Worm (Caenorhabditis elegans) whole organism, L1 larva: ENCODE data around the gene pod-1.
"Not testable (repeated sequence)": the region's sequence is repeated elsewhere in the genome, so short reads cannot be mapped to it uniquely, and the experiment has no call there.

Experiments
- alr-1 ChIP-seq: fragments of 200-800 bp; sonication (Bioruptor generic); optimal IDR thresholded peaks from 2 replicates; lab custom pipeline; 2018; ENCODE audit warnings: borderline replicate concordance, mild to moderate bottlenecking, missing genetic modification characterization, missing compliant biosample characterization
- aly-2 ChIP-seq: fragments of 150-350 bp; optimal IDR thresholded peaks from 2 replicates; lab custom pipeline; 2014; ENCODE audit warnings: missing biosample characterization, missing genetic modification characterization
- ama-1 ChIP-seq: fragments of 150-350 bp; optimal IDR thresholded peaks from 2 replicates; lab custom pipeline; 2014
- ceh-63 ChIP-seq: fragments of 200-800 bp; sonication (Bioruptor generic); optimal IDR thresholded peaks from 2 replicates; lab custom pipeline; 2018; ENCODE audit warnings: mild to moderate bottlenecking, missing genetic modification characterization, missing compliant biosample characterization
- ceh-82 ChIP-seq, 3 experiments: fragments of 150-350 bp in 1 of 3; sonication (generic microtip) in 2 of 3; optimal IDR thresholded peaks; 2 replicates each; lab custom pipeline; 2014 to 2017; ENCODE audit warnings: missing biosample characterization in 3 of 3, missing genetic modification characterization in 3 of 3
- ceh-88 ChIP-seq: fragments of 200-800 bp; sonication (Bioruptor generic); IDR thresholded peaks from 2 replicates; pipeline ENCODE4 v1.3.6; 2022; ENCODE audit warnings: missing genetic modification characterization, missing compliant biosample characterization
- ces-1 ChIP-seq: fragments of 150-350 bp; optimal IDR thresholded peaks from 2 replicates; lab custom pipeline; 2014; ENCODE audit warnings: missing biosample characterization, missing genetic modification reagents, missing genetic modification characterization
- dsc-1 ChIP-seq: sonication (generic microtip); optimal IDR thresholded peaks from 2 replicates; lab custom pipeline; 2016; ENCODE audit warnings: mild to moderate bottlenecking, missing genetic modification characterization, missing compliant biosample characterization
- efl-3 ChIP-seq: fragments of 200-800 bp; sonication (Bioruptor generic); optimal IDR thresholded peaks from 2 replicates; lab custom pipeline; 2018; ENCODE audit warnings: mild to moderate bottlenecking, missing genetic modification characterization, missing compliant biosample characterization
- elt-2 ChIP-seq: sonication (generic microtip); optimal IDR thresholded peaks from 2 replicates; lab custom pipeline; 2016; ENCODE audit warnings: missing genetic modification characterization, mild to moderate bottlenecking, inconsistent platforms, missing compliant biosample characterization, missing genetic modification reagents
- elt-3 ChIP-seq, 6 experiments: fragments of 150-350 bp in 1 of 6; sonication (generic microtip); optimal IDR thresholded peaks; 2 replicates each; lab custom pipeline; 2017 to 2018; ENCODE audit warnings: missing biosample characterization in 6 of 6, missing genetic modification characterization in 6 of 6, inconsistent platforms in 1 of 6
- ets-5 ChIP-seq: fragments of 200-800 bp; sonication (Bioruptor generic); IDR thresholded peaks from 2 replicates; pipeline ENCODE4 v1.3.6; 2022; ENCODE audit warnings: missing genetic modification characterization, missing compliant biosample characterization
- fkh-10 ChIP-seq: sonication (generic microtip); optimal IDR thresholded peaks from 2 replicates; lab custom pipeline; 2017; ENCODE audit warnings: missing biosample characterization, missing genetic modification reagents, missing genetic modification characterization
- fkh-4 ChIP-seq: sonication (generic microtip); optimal IDR thresholded peaks from 2 replicates; lab custom pipeline; 2016; ENCODE audit warnings: missing compliant biosample characterization, missing genetic modification characterization, borderline replicate concordance
- hlh-17 ChIP-seq: fragments of 200-800 bp; sonication (Bioruptor generic); optimal IDR thresholded peaks from 2 replicates; lab custom pipeline; 2018; ENCODE audit warnings: missing genetic modification characterization, mild to moderate bottlenecking, missing compliant biosample characterization, moderate library complexity, borderline replicate concordance
- hpl-2 ChIP-seq: fragments of 150-350 bp; optimal IDR thresholded peaks from 2 replicates; lab custom pipeline; 2014; ENCODE audit warnings: missing biosample characterization, missing genetic modification reagents, missing genetic modification characterization
- lin-13 ChIP-seq: fragments of 150-350 bp; optimal IDR thresholded peaks from 2 replicates; lab custom pipeline; 2014; ENCODE audit warnings: missing biosample characterization, missing genetic modification reagents, missing genetic modification characterization
- lin-35 ChIP-seq, 2 experiments: fragments of 150-350 bp; optimal IDR thresholded peaks; 2 replicates each; lab custom pipeline; 2014; ENCODE audit warnings: missing biosample characterization in 2 of 2, missing genetic modification characterization in 2 of 2, missing genetic modification reagents in 2 of 2
- lin-39 ChIP-seq: fragments of 150-350 bp; optimal IDR thresholded peaks from 2 replicates; lab custom pipeline; 2014; ENCODE audit warnings: missing biosample characterization, missing genetic modification reagents, missing genetic modification characterization
- mab-9 ChIP-seq: fragments of 200-800 bp; sonication (Bioruptor generic); IDR thresholded peaks from 2 replicates; pipeline ENCODE4 v1.3.6; 2022; ENCODE audit warnings: missing genetic modification reagents, missing genetic modification characterization, missing compliant biosample characterization
- mdl-1 ChIP-seq, 2 experiments: fragments of 150-350 bp; optimal IDR thresholded peaks; 2 replicates each; lab custom pipeline; 2014 to 2017; ENCODE audit warnings: missing biosample characterization in 2 of 2, missing genetic modification characterization in 2 of 2, inconsistent platforms in 1 of 2
- mep-1 ChIP-seq: fragments of 150-350 bp; optimal IDR thresholded peaks from 2 replicates; lab custom pipeline; 2014; ENCODE audit warnings: missing biosample characterization, missing genetic modification characterization
- nhr-12 ChIP-seq: sonication (generic microtip); optimal IDR thresholded peaks from 2 replicates; lab custom pipeline; 2017; ENCODE audit warnings: missing biosample characterization, missing genetic modification characterization
- nhr-19 ChIP-seq: fragments of 200-800 bp; sonication (Bioruptor generic); conservative IDR thresholded peaks from 2 replicates; pipeline ENCODE4 v1.3.6; 2022; ENCODE audit warnings: missing genetic modification characterization, missing compliant biosample characterization
- nhr-20 ChIP-seq: sonication (generic microtip); optimal IDR thresholded peaks from 2 replicates; lab custom pipeline; 2016; ENCODE audit warnings: mild to moderate bottlenecking, missing genetic modification characterization, missing compliant biosample characterization
- nhr-237 ChIP-seq: fragments of 150-350 bp; optimal IDR thresholded peaks from 2 replicates; lab custom pipeline; 2014; ENCODE audit warnings: missing biosample characterization, missing genetic modification characterization
- nhr-71 ChIP-seq: sonication (generic microtip); optimal IDR thresholded peaks from 2 replicates; lab custom pipeline; 2016; ENCODE audit warnings: mild to moderate bottlenecking, missing genetic modification characterization, moderate library complexity, missing compliant biosample characterization
- nhr-76 ChIP-seq: sonication (generic microtip); optimal IDR thresholded peaks from 2 replicates; lab custom pipeline; 2017; ENCODE audit warnings: missing biosample characterization, missing genetic modification characterization
- nhr-77 ChIP-seq: fragments of 150-350 bp; optimal IDR thresholded peaks from 2 replicates; lab custom pipeline; 2014; ENCODE audit warnings: missing biosample characterization, missing genetic modification characterization
- nhr-84 ChIP-seq: sonication (generic microtip); optimal IDR thresholded peaks from 2 replicates; lab custom pipeline; 2017; ENCODE audit warnings: missing biosample characterization, missing genetic modification characterization
- nhr-85 ChIP-seq: sonication (generic microtip); peaks from one replicate; lab custom pipeline; 2016; ENCODE audit warnings: missing genetic modification characterization, inconsistent platforms, missing compliant biosample characterization
- pag-3 ChIP-seq: sonication (generic microtip); optimal IDR thresholded peaks from 2 replicates; lab custom pipeline; 2017; ENCODE audit warnings: missing genetic modification characterization, mild to moderate bottlenecking, missing compliant biosample characterization, antibody characterized with exemption, borderline replicate concordance; ENCODE audit not compliant: insufficient read depth
- pqm-1 ChIP-seq: sonication (generic microtip); optimal IDR thresholded peaks from 3 replicates; lab custom pipeline; 2017; ENCODE audit warnings: missing biosample characterization, missing genetic modification characterization
- rnt-1 ChIP-seq: sonication (generic microtip); optimal IDR thresholded peaks from 2 replicates; lab custom pipeline; 2016; ENCODE audit warnings: mild to moderate bottlenecking, missing genetic modification characterization, moderate library complexity, missing compliant biosample characterization
- unc-130 ChIP-seq: fragments of 150-350 bp; optimal IDR thresholded peaks from 2 replicates; lab custom pipeline; 2017; ENCODE audit warnings: missing biosample characterization, missing genetic modification characterization, inconsistent platforms
- unc-98 ChIP-seq: fragments of 200-800 bp; sonication (Bioruptor generic); IDR thresholded peaks from 2 replicates; pipeline ENCODE4 v1.3.6; 2022; ENCODE audit warnings: missing genetic modification characterization, missing compliant biosample characterization
- zip-4 ChIP-seq: fragments of 200-800 bp; sonication (Bioruptor generic); optimal IDR thresholded peaks from 2 replicates; lab custom pipeline; 2018; ENCODE audit warnings: mild to moderate bottlenecking, missing genetic modification characterization, moderate library complexity, missing compliant biosample characterization
- ztf-11 ChIP-seq, 2 experiments: sonication (generic microtip); optimal IDR thresholded peaks; 2 replicates each; lab custom pipeline; 2016 to 2017; ENCODE audit warnings: missing genetic modification characterization in 2 of 2, missing biosample characterization in 1 of 2, missing compliant biosample characterization in 1 of 2

The pod-1 gene

ce11 chrIII:13498899-13499298 is 25.0 kb downstream of the pod-1 start, which contains the start of gene T28A8.6:
Gene T28A8.6 (plus strand): TSS chrIII:13499199.
- TF ChIP-seq nhr-84; fkh-4 (tag; lab: Kevin White, UChicago); ces-1 (GFP tag; lab: Kevin White, UChicago): not testable (repeated sequence)

- TF ChIP-seq ztf-11 (tag; optimal IDR thresholded peaks at IDR 0.05; lab: Kevin White, UChicago): no peak
- no peak for TF ChIP-seq ceh-88 (GFP tag; lab: Robert Waterston, UW)
- no peak for TF ChIP-seq hlh-17 (GFP tag; lab: Kevin White, UChicago)
- TF ChIP-seq nhr-237: no peak
- no peak for TF ChIP-seq lin-35 (GFP tag; optimal IDR thresholded peaks at IDR 0.05; lab: Kevin White, UChicago)
- TF ChIP-seq unc-98: no peak
- TF ChIP-seq hpl-2 (GFP tag; lab: Kevin White, UChicago): no peak
- TF ChIP-seq unc-130: no peak
- no peak for TF ChIP-seq lin-13 (GFP tag; lab: Kevin White, UChicago)
- TF ChIP-seq nhr-84: no peak
- no peak for TF ChIP-seq mep-1 (tag; lab: Kevin White, UChicago)
- TF ChIP-seq nhr-12 (tag; lab: Kevin White, UChicago): no peak
- no peak for TF ChIP-seq elt-2 (tag; lab: Kevin White, UChicago)
- TF ChIP-seq mab-9 (GFP tag; lab: Robert Waterston, UW): no peak
- no peak for TF ChIP-seq ceh-82 (tag; optimal IDR thresholded peaks at IDR 0.05; lab: Kevin White, UChicago)
Measured at ce11 chrIII:13495571-13495970, 28.4 kb downstream of the pod-1 start, which contains the start of gene T28A8.2. Gene T28A8.2 (minus strand): TSS chrIII:13495671.

- no peak for TF ChIP-seq nhr-84
- TF ChIP-seq lin-35 (GFP tag; optimal IDR thresholded peaks at IDR 0.05; lab: Kevin White, UChicago): no peak
- TF ChIP-seq hpl-2 (GFP tag; lab: Kevin White, UChicago): no peak
- TF ChIP-seq unc-130: no peak
- TF ChIP-seq elt-2 (tag; lab: Kevin White, UChicago): no peak
- TF ChIP-seq ces-1 (GFP tag; lab: Kevin White, UChicago): no peak
- TF ChIP-seq ets-5 (GFP tag; lab: Robert Waterston, UW): no peak
- TF ChIP-seq lin-39 (tag; lab: Kevin White, UChicago): no peak
- no peak for TF ChIP-seq nhr-20
- no peak for TF ChIP-seq pqm-1
- TF ChIP-seq alr-1: no peak
- TF ChIP-seq efl-3: no peak
- TF ChIP-seq fkh-10 (GFP tag; lab: Kevin White, UChicago): no peak
- no peak for TF ChIP-seq nhr-85 (tag; lab: Kevin White, UChicago)
- TF ChIP-seq ceh-82 (tag; optimal IDR thresholded peaks at IDR 0.05; lab: Kevin White, UChicago): no peak
Measured at ce11 chrIII:13492377-13492776, 31.5 kb downstream of the pod-1 start, which contains the start of gene twk-40. Gene twk-40 (minus strand): TSS chrIII:13492477.

- TF ChIP-seq mep-1 (tag; lab: Kevin White, UChicago) (no peak), nhr-19 (GFP tag; lab: Robert Waterston, UW) (no peak), mdl-1 (tag; optimal IDR thresholded peaks at IDR 0.05; lab: Kevin White, UChicago) (no peak), lin-35 (GFP tag; optimal IDR thresholded peaks at IDR 0.05; lab: Kevin White, UChicago) (no peak), aly-2 (tag; lab: Kevin White, UChicago) (no peak), nhr-71 (no peak), zip-4 (GFP tag; lab: Kevin White, UChicago) (no peak), fkh-10 (GFP tag; lab: Kevin White, UChicago) (no peak), hpl-2 (GFP tag; lab: Kevin White, UChicago) (no peak), lin-13 (GFP tag; lab: Kevin White, UChicago) (no peak), pag-3 (no peak), ceh-63 (GFP tag; lab: Kevin White, UChicago) (no peak), nhr-76 (no peak), nhr-77 (tag; lab: Kevin White, UChicago) (no peak), dsc-1 (tag; lab: Kevin White, UChicago) (no peak), ama-1 (lab: Kevin White, UChicago) (no peak), elt-3 (tag; optimal IDR thresholded peaks at IDR 0.05; lab: Kevin White, UChicago) (no peak), rnt-1 (no peak)
Measured at ce11 chrIII:13484024-13484423, 39.9 kb downstream of the pod-1 start, which contains the start of gene acc-4. Gene acc-4 (minus strand): TSS chrIII:13484124.
